Worm (Caenorhabditis elegans) whole organism, L3 larva: ENCODE data around the gene C18G1.7.

ENCODE experiments used
- R02D3.7 ChIP-seq: fragments of 150-350 bp; optimal IDR thresholded peaks from 2 replicates; lab custom pipeline; 2014; ENCODE audit warnings: missing biosample characterization, missing genetic modification characterization
- ZK546.5 ChIP-seq: sonication (generic microtip); optimal IDR thresholded peaks from 2 replicates; lab custom pipeline; 2017; ENCODE audit warnings: missing biosample characterization, missing genetic modification characterization
- aly-2 ChIP-seq: fragments of 150-350 bp; optimal IDR thresholded peaks from 2 replicates; lab custom pipeline; 2014; ENCODE audit warnings: missing biosample characterization, missing genetic modification characterization
- ama-1 ChIP-seq: fragments of 150-350 bp; optimal IDR thresholded peaks from 2 replicates; lab custom pipeline; 2018
- ceh-16 ChIP-seq: sonication (generic microtip); optimal IDR thresholded peaks from 2 replicates; lab custom pipeline; 2017; ENCODE audit warnings: missing biosample characterization, missing genetic modification characterization
- ceh-28 ChIP-seq: fragments of 150-350 bp; optimal IDR thresholded peaks from 2 replicates; lab custom pipeline; 2014; ENCODE audit warnings: missing biosample characterization, missing genetic modification reagents, missing genetic modification characterization
- ceh-82 ChIP-seq: fragments of 150-350 bp; optimal IDR thresholded peaks from 2 replicates; lab custom pipeline; 2014; ENCODE audit warnings: missing biosample characterization, missing genetic modification characterization
- ceh-9 ChIP-seq: sonication (generic microtip); optimal IDR thresholded peaks from 2 replicates; lab custom pipeline; 2018; ENCODE audit warnings: missing biosample characterization, missing genetic modification characterization
- daf-12 ChIP-seq: fragments of 150-350 bp; optimal IDR thresholded peaks from 2 replicates; lab custom pipeline; 2014; ENCODE audit warnings: missing biosample characterization, missing genetic modification reagents, missing genetic modification characterization
- egl-27 ChIP-seq: sonication (generic microtip); optimal IDR thresholded peaks from 4 replicates; lab custom pipeline; 2017; ENCODE audit warnings: missing biosample characterization, missing genetic modification reagents, missing genetic modification characterization
- egl-5 ChIP-seq: fragments of 150-350 bp; optimal IDR thresholded peaks from 2 replicates; lab custom pipeline; 2017; ENCODE audit warnings: missing biosample characterization, missing genetic modification reagents, missing genetic modification characterization, inconsistent platforms
- elt-1 ChIP-seq: fragments of 150-350 bp; optimal IDR thresholded peaks from 2 replicates; lab custom pipeline; 2014; ENCODE audit warnings: missing biosample characterization, missing genetic modification characterization
- elt-2 ChIP-seq: sonication (generic microtip); optimal IDR thresholded peaks from 2 replicates; lab custom pipeline; 2016; ENCODE audit warnings: missing genetic modification reagents, mild to moderate bottlenecking, missing genetic modification characterization, missing compliant biosample characterization
- elt-3 ChIP-seq, 3 experiments: fragments of 150-350 bp in 1 of 3; sonication (generic microtip) in 2 of 3; optimal IDR thresholded peaks; 2 replicates in 2 of 3; 4 replicates in 1 of 3; lab custom pipeline; 2014 to 2017; ENCODE audit warnings: missing biosample characterization in 3 of 3, missing genetic modification characterization in 3 of 3
- eor-1 ChIP-seq, 2 experiments: fragments of 150-350 bp; optimal IDR thresholded peaks; 2 replicates each; lab custom pipeline; 2014 to 2018; ENCODE audit warnings: missing biosample characterization in 2 of 2, missing genetic modification characterization in 2 of 2
- fkh-10 ChIP-seq: sonication (generic microtip); optimal IDR thresholded peaks from 2 replicates; lab custom pipeline; 2017; ENCODE audit warnings: missing biosample characterization, missing genetic modification reagents, missing genetic modification characterization
- fkh-2 ChIP-seq: fragments of 150-350 bp; optimal IDR thresholded peaks from 2 replicates; lab custom pipeline; 2014; ENCODE audit warnings: missing biosample characterization, missing genetic modification reagents, missing genetic modification characterization
- fos-1 ChIP-seq: fragments of 150-350 bp; optimal IDR thresholded peaks from 2 replicates; lab custom pipeline; 2014; ENCODE audit warnings: missing biosample characterization, missing genetic modification characterization
- hmg-11 ChIP-seq: sonication (generic microtip); optimal IDR thresholded peaks from 2 replicates; lab custom pipeline; 2016; ENCODE audit warnings: missing genetic modification characterization, missing compliant biosample characterization
- jun-1 ChIP-seq: fragments of 150-350 bp; optimal IDR thresholded peaks from 2 replicates; lab custom pipeline; 2014; ENCODE audit warnings: missing biosample characterization, missing genetic modification reagents, missing genetic modification characterization
- lin-15B ChIP-seq: fragments of 150-350 bp; optimal IDR thresholded peaks from 2 replicates; lab custom pipeline; 2014; ENCODE audit warnings: missing biosample characterization, missing genetic modification characterization
- lin-39 ChIP-seq: fragments of 150-350 bp; optimal IDR thresholded peaks from 2 replicates; lab custom pipeline; 2018; ENCODE audit warnings: missing biosample characterization, missing genetic modification reagents, missing genetic modification characterization
- lsy-12 ChIP-seq: sonication (generic microtip); optimal IDR thresholded peaks from 2 replicates; lab custom pipeline; 2016; ENCODE audit warnings: mild to moderate bottlenecking, missing genetic modification characterization, missing compliant biosample characterization
- mdl-1 ChIP-seq: fragments of 150-350 bp; optimal IDR thresholded peaks from 2 replicates; lab custom pipeline; 2014; ENCODE audit warnings: missing biosample characterization, missing genetic modification characterization
- mml-1 ChIP-seq: fragments of 150-350 bp; sonication (generic microtip); optimal IDR thresholded peaks from 3 replicates; lab custom pipeline; 2014; ENCODE audit warnings: missing biosample characterization, missing genetic modification characterization
- nfya-1 ChIP-seq: sonication (generic microtip); optimal IDR thresholded peaks from 2 replicates; lab custom pipeline; 2017; ENCODE audit warnings: missing genetic modification characterization, mild to moderate bottlenecking, missing compliant biosample characterization, antibody characterized with exemption, moderate library complexity; ENCODE audit not compliant: insufficient read depth
- nhr-11 ChIP-seq: fragments of 150-350 bp; optimal IDR thresholded peaks from 2 replicates; lab custom pipeline; 2014; ENCODE audit warnings: missing biosample characterization, missing genetic modification characterization
- nhr-12 ChIP-seq: fragments of 150-350 bp; optimal IDR thresholded peaks from 2 replicates; lab custom pipeline; 2014; ENCODE audit warnings: missing biosample characterization, missing genetic modification characterization
- nhr-23 ChIP-seq: fragments of 150-350 bp; optimal IDR thresholded peaks from 2 replicates; lab custom pipeline; 2014; ENCODE audit warnings: missing biosample characterization, missing genetic modification reagents, missing genetic modification characterization
- nhr-237 ChIP-seq: fragments of 150-350 bp; optimal IDR thresholded peaks from 2 replicates; lab custom pipeline; 2014; ENCODE audit warnings: missing biosample characterization, missing genetic modification characterization
- nhr-25 ChIP-seq: sonication (generic microtip); optimal IDR thresholded peaks from 2 replicates; lab custom pipeline; 2017; ENCODE audit warnings: missing biosample characterization, missing genetic modification characterization
- nhr-28 ChIP-seq: fragments of 150-350 bp; optimal IDR thresholded peaks from 2 replicates; lab custom pipeline; 2014; ENCODE audit warnings: missing biosample characterization, missing genetic modification characterization
- nhr-43 ChIP-seq: sonication (generic microtip); optimal IDR thresholded peaks from 2 replicates; lab custom pipeline; 2016; ENCODE audit warnings: mild to moderate bottlenecking, missing genetic modification characterization, missing compliant biosample characterization; ENCODE audit not compliant: poor library complexity, severe bottlenecking
- nhr-67 ChIP-seq: fragments of 150-350 bp; optimal IDR thresholded peaks from 2 replicates; lab custom pipeline; 2014; ENCODE audit warnings: missing biosample characterization, missing genetic modification characterization
- nhr-76 ChIP-seq: fragments of 150-350 bp; sonication (generic microtip); optimal IDR thresholded peaks from 5 replicates; lab custom pipeline; 2014; ENCODE audit warnings: missing biosample characterization, missing genetic modification characterization
- nhr-77 ChIP-seq: fragments of 150-350 bp; optimal IDR thresholded peaks from 2 replicates; lab custom pipeline; 2014; ENCODE audit warnings: missing biosample characterization, missing genetic modification characterization
- pha-4 ChIP-seq: fragments of 150-350 bp; optimal IDR thresholded peaks from 2 replicates; lab custom pipeline; 2014; ENCODE audit warnings: missing biosample characterization, missing genetic modification reagents, missing genetic modification characterization
- pqm-1 ChIP-seq: fragments of 150-350 bp; optimal IDR thresholded peaks from 2 replicates; lab custom pipeline; 2017; ENCODE audit warnings: missing biosample characterization, missing genetic modification characterization, inconsistent platforms
- sea-2 ChIP-seq: fragments of 150-350 bp; sonication (generic microtip); optimal IDR thresholded peaks from 4 replicates; lab custom pipeline; 2014; ENCODE audit warnings: missing biosample characterization, missing genetic modification reagents, missing genetic modification characterization
- skn-1 ChIP-seq: fragments of 150-350 bp; optimal IDR thresholded peaks from 2 replicates; lab custom pipeline; 2014; ENCODE audit warnings: missing biosample characterization, missing genetic modification characterization
- snpc-4 ChIP-seq: fragments of 150-350 bp; optimal IDR thresholded peaks from 2 replicates; lab custom pipeline; 2014; ENCODE audit warnings: missing biosample characterization, missing genetic modification characterization
- tbx-2 ChIP-seq: sonication (generic microtip); optimal IDR thresholded peaks from 2 replicates; lab custom pipeline; 2016; ENCODE audit warnings: mild to moderate bottlenecking, missing genetic modification characterization, missing compliant biosample characterization
- unc-39 ChIP-seq: sonication (generic microtip); optimal IDR thresholded peaks from 4 replicates; lab custom pipeline; 2017; ENCODE audit warnings: missing biosample characterization, missing genetic modification characterization
- unc-62 ChIP-seq: fragments of 150-350 bp; sonication (generic microtip); optimal IDR thresholded peaks from 4 replicates; lab custom pipeline; 2014; ENCODE audit warnings: missing biosample characterization, missing genetic modification reagents, missing genetic modification characterization
- zag-1 ChIP-seq: fragments of 150-350 bp; optimal IDR thresholded peaks from 2 replicates; lab custom pipeline; 2014; ENCODE audit warnings: missing biosample characterization, missing genetic modification characterization
- ztf-11 ChIP-seq: fragments of 150-350 bp; optimal IDR thresholded peaks from 2 replicates; lab custom pipeline; 2014; ENCODE audit warnings: missing biosample characterization, missing genetic modification characterization
- ztf-4 ChIP-seq: fragments of 150-350 bp; optimal IDR thresholded peaks from 2 replicates; lab custom pipeline; 2014; ENCODE audit warnings: missing biosample characterization, missing genetic modification characterization

Gene C18G1.7

DNA sequence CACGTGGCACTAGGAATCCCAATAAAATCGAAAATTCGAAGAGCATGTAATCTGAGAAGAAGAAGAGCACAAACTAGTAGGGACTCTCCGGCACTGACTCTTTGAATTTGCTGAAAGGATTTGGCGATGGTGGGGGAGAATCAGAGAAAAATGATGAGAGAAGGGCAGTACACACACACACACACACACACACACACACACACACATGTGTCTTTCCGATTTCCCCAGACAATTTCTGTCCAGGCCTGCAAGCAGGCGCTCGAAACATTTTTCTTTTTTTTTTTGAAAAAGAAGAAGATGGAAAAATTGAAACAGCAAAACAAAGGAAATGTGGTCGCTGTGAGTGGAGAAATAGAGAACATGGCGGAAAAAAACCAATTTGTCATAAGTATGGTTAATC lies 15.3 kb upstream of the C18G1.7 start, which contains the start of gene tig-2:
TSS of gene tig-2 (minus strand) at position 87 of the 400 bp plus-strand sequence.
- no peak for TF ChIP-seq fkh-2 (tag; lab: Kevin White, UChicago)
- TF ChIP-seq nfya-1 = peak; percentile 27
- TF ChIP-seq nhr-43 (tag; lab: Kevin White, UChicago) = no peak
- TF ChIP-seq lin-39 = peak; percentile 36
- no peak for TF ChIP-seq nhr-76 (tag; lab: Kevin White, UChicago)

DNA sequence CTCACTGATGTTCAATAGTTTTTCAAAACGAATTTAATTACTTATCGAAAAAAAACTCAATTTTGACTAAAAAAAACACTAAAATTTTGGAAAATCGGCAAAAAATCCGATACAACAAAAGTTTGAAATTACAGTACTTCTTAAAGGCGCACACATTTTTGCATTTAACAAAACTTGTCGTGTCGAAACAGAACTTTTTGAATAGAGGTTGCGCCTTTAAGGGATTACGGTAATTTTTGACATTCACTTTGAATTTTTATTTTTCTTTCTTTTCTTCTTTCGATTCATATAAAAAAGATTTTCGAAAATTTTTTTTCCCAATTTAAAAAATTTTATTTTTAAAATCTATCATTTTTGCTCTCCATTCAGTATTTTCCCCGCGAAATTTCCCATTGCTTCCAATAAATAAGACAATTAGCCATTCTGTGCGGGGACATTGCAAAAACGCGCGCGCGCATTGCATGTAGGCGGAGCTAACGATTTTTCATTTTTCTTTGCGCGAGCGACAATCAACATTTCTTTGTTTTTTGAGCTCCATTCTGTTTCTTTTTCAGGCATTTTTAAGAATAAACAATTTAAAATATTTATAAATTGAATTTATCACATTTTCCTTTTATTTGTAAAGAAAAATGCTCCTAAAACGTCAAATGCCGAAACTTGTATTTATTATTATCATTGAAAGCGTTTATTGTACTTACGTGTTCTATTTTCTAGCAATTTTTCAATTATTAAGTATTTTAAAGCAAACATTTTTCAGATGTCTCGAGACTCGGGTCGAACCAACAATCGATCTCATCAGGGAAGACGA lies 14.0 kb upstream of the C18G1.7 start, which contains the start of gene F39G3.3:
TSS of gene F39G3.3 (plus strand) at position 758 of the 808 bp plus-strand sequence.
- TF ChIP-seq jun-1 (no peak), ceh-16 (tag; lab: Kevin White, UChicago) (no peak), elt-3 (tag; optimal IDR thresholded peaks at IDR 0.05; lab: Kevin White, UChicago) (no peak), tbx-2 (tag; lab: Kevin White, UChicago) (no peak), lsy-12 (tag; lab: Kevin White, UChicago) (no peak), nhr-23 (tag; lab: Kevin White, UChicago) (peak; percentile 45), nhr-43 (tag; lab: Kevin White, UChicago) (peak; percentile 58), egl-5 (peak; percentile 80), R02D3.7 (no peak), nfya-1 (peak; percentile 72), pqm-1 (tag; lab: Kevin White, UChicago) (peak; percentile 4), ceh-28 (tag; lab: Kevin White, UChicago) (no peak), unc-39 (tag; lab: Kevin White, UChicago) (no peak), egl-27 (tag; lab: Kevin White, UChicago) (no peak), zag-1 (tag; lab: Kevin White, UChicago) (no peak), lin-15B (tag; lab: Kevin White, UChicago) (peak; percentile 11), nhr-25 (tag; lab: Kevin White, UChicago) (no peak), sea-2 (GFP tag; lab: Kevin White, UChicago) (no peak), ceh-9 (tag; lab: Kevin White, UChicago) (no peak), nhr-76 (tag; lab: Kevin White, UChicago) (no peak), skn-1 (tag; lab: Kevin White, UChicago) (peak; percentile 52), pha-4 (tag; lab: Kevin White, UChicago) (peak; percentile 77), elt-2 (tag; lab: Kevin White, UChicago) (peak; percentile 33), nhr-77 (tag; lab: Kevin White, UChicago) (no peak), nhr-12 (no peak), aly-2 (tag; lab: Kevin White, UChicago) (no peak), ama-1 (lab: Kevin White, UChicago) (peak; percentile 24), elt-1 (no peak), snpc-4 (no peak), hmg-11 (tag; lab: Kevin White, UChicago) (peak; percentile 81), mdl-1 (tag; lab: Kevin White, UChicago) (no peak), nhr-67 (tag; lab: Kevin White, UChicago) (no peak), mml-1 (tag; lab: Kevin White, UChicago) (no peak), daf-12 (no peak), fkh-10 (GFP tag; lab: Kevin White, UChicago) (no peak), nhr-11 (tag; lab: Kevin White, UChicago) (no peak), ZK546.5 (no peak), nhr-237 (no peak), eor-1 (tag; optimal IDR thresholded peaks at IDR 0.05; lab: Kevin White, UChicago) (no peak), ztf-4 (tag; lab: Kevin White, UChicago) (no peak), nhr-28 (tag; lab: Kevin White, UChicago) (no peak), unc-62 (no peak), ztf-11 (no peak), ceh-82 (tag; lab: Kevin White, UChicago) (no peak), fos-1 (tag; lab: Kevin White, UChicago) (no peak), fkh-2 (tag; lab: Kevin White, UChicago) (no peak), lin-39 (peak; percentile 94)
